Fruit fly (Drosophila melanogaster) whole organism, embryonic: ENCODE results near the gene CG10345.

ENCODE experiments used
- BEAF-32 ChIP-seq: fragments of 200-800 bp; sonication (Bioruptor generic); optimal IDR thresholded peaks from 3 replicates; lab custom pipeline; 2017; ENCODE audit warnings: missing biosample characterization, missing genetic modification characterization, mild to moderate bottlenecking, moderate library complexity, missing genetic modification reagents
- CG10267 ChIP-seq: fragments of 200-800 bp; sonication (Bioruptor generic); optimal IDR thresholded peaks from 2 replicates; lab custom pipeline; 2018; ENCODE audit warnings: missing biosample characterization, mild to moderate bottlenecking, missing genetic modification characterization, moderate library complexity
- CG12071 ChIP-seq: fragments of 200-800 bp; sonication (Bioruptor generic); optimal IDR thresholded peaks from 3 replicates; lab custom pipeline; 2018; ENCODE audit warnings: missing biosample characterization, mild to moderate bottlenecking, missing genetic modification characterization
- CG12391 ChIP-seq: fragments of 200-800 bp; sonication (Bioruptor generic); optimal IDR thresholded peaks from 3 replicates; lab custom pipeline; 2018; ENCODE audit warnings: missing biosample characterization, mild to moderate bottlenecking, missing genetic modification characterization, moderate library complexity
- CG12659 ChIP-seq: fragments of 200-800 bp; sonication (Bioruptor generic); optimal IDR thresholded peaks from 3 replicates; lab custom pipeline; 2017; ENCODE audit warnings: mild to moderate bottlenecking, missing biosample characterization, missing genetic modification reagents, missing genetic modification characterization
- CG14860 ChIP-seq: fragments of 200-800 bp; sonication (Bioruptor generic); IDR thresholded peaks from 3 replicates; pipeline ENCODE4 v1.3.6; 2022; ENCODE audit warnings: missing biosample characterization, missing genetic modification characterization; ENCODE audit not compliant: partially characterized antibody
- CG15601 ChIP-seq: fragments of 200-800 bp; sonication (Bioruptor generic); optimal IDR thresholded peaks from 3 replicates; lab custom pipeline; 2019; ENCODE audit warnings: missing biosample characterization, mild to moderate bottlenecking, missing genetic modification characterization, moderate library complexity
- CG17359 ChIP-seq: fragments of 200-800 bp; sonication (Bioruptor generic); optimal IDR thresholded peaks from 3 replicates; lab custom pipeline; 2018; ENCODE audit warnings: missing biosample characterization, mild to moderate bottlenecking, missing genetic modification characterization, moderate library complexity
- CG17829 ChIP-seq: fragments of 200-800 bp; optimal IDR thresholded peaks from 2 replicates; lab custom pipeline; 2019; ENCODE audit warnings: missing biosample characterization, mild to moderate bottlenecking, missing genetic modification characterization, moderate library complexity
- CG2199 ChIP-seq: fragments of 200-800 bp; sonication (Bioruptor generic); IDR thresholded peaks from 3 replicates; pipeline ENCODE4 v1.3.6; 2022; ENCODE audit warnings: missing biosample characterization, missing genetic modification characterization
- CG2202 ChIP-seq: fragments of 200-800 bp; sonication (Bioruptor generic); optimal IDR thresholded peaks from 2 replicates; lab custom pipeline; 2018; ENCODE audit warnings: missing biosample characterization, mild to moderate bottlenecking, missing genetic modification characterization
- CG42726 ChIP-seq: fragments of 200-800 bp; sonication (Bioruptor generic); IDR thresholded peaks from 2 replicates; pipeline ENCODE4 v1.3.6; 2022; ENCODE audit warnings: missing biosample characterization, missing genetic modification characterization; ENCODE audit not compliant: partially characterized antibody
- CG5245 ChIP-seq: fragments of 200-800 bp; sonication (Bioruptor generic); optimal IDR thresholded peaks from 3 replicates; lab custom pipeline; 2016; ENCODE audit warnings: missing biosample characterization, missing genetic modification characterization
- CG6791 ChIP-seq: fragments of 200-800 bp; sonication (Bioruptor generic); IDR thresholded peaks from 3 replicates; pipeline ENCODE4 v1.3.6; 2022; ENCODE audit warnings: missing biosample characterization, missing genetic modification characterization; ENCODE audit not compliant: partially characterized antibody
- CG7928 ChIP-seq: fragments of 200-800 bp; sonication (Bioruptor generic); optimal IDR thresholded peaks from 2 replicates; lab custom pipeline; 2017; ENCODE audit warnings: missing biosample characterization, mild to moderate bottlenecking, missing genetic modification characterization
- CG7963 ChIP-seq: fragments of 200-800 bp; sonication (Bioruptor generic); IDR thresholded peaks from 3 replicates; pipeline ENCODE4 v1.3.6; 2022; ENCODE audit warnings: missing biosample characterization, missing genetic modification characterization; ENCODE audit not compliant: partially characterized antibody
- D19A ChIP-seq: fragments of 200-800 bp; optimal IDR thresholded peaks from 3 replicates; lab custom pipeline; 2019; ENCODE audit warnings: missing biosample characterization, mild to moderate bottlenecking, missing genetic modification characterization, moderate library complexity
- Elba2 ChIP-seq: fragments of 200-800 bp; sonication (Bioruptor generic); optimal IDR thresholded peaks from 3 replicates; lab custom pipeline; 2016; ENCODE audit warnings: missing biosample characterization, missing genetic modification characterization
- Ets97D ChIP-seq: fragments of 200-800 bp; sonication (Bioruptor generic); optimal IDR thresholded peaks from 3 replicates; lab custom pipeline; 2016; ENCODE audit warnings: missing biosample characterization, missing genetic modification characterization
- HLH3B ChIP-seq: fragments of 200-800 bp; sonication (Bioruptor generic); IDR thresholded peaks from 2 replicates; pipeline ENCODE4 v1.3.6; 2022; ENCODE audit warnings: missing biosample characterization, missing genetic modification characterization
- HLH54F ChIP-seq: fragments of 200-800 bp; sonication (Bioruptor generic); optimal IDR thresholded peaks from 3 replicates; lab custom pipeline; 2016; ENCODE audit warnings: missing biosample characterization, missing genetic modification characterization
- Hey ChIP-seq: fragments of 200-800 bp; sonication (Bioruptor generic); optimal IDR thresholded peaks from 3 replicates; lab custom pipeline; 2018; ENCODE audit warnings: missing biosample characterization, mild to moderate bottlenecking, missing genetic modification characterization
- HmgZ ChIP-seq: fragments of 200-800 bp; sonication (Bioruptor generic); optimal IDR thresholded peaks from 2 replicates; lab custom pipeline; 2018; ENCODE audit warnings: missing biosample characterization, mild to moderate bottlenecking, missing genetic modification characterization
- Myb ChIP-seq: fragments of 200-800 bp; sonication (Bioruptor generic); optimal IDR thresholded peaks from 2 replicates; lab custom pipeline; 2016; ENCODE audit warnings: missing biosample characterization, missing genetic modification characterization
- Opbp ChIP-seq: fragments of 200-800 bp; sonication (Bioruptor generic); IDR thresholded peaks from 3 replicates; pipeline ENCODE4 v1.3.6; 2022; ENCODE audit warnings: missing biosample characterization, missing genetic modification characterization; ENCODE audit not compliant: partially characterized antibody
- Pdp1 ChIP-seq, 2 experiments: fragments of 200-800 bp; sonication (Bioruptor generic); optimal IDR thresholded peaks; 3 replicates each; lab custom pipeline; 2016; ENCODE audit warnings: missing biosample characterization in 2 of 2, missing genetic modification characterization in 2 of 2, mild to moderate bottlenecking in 1 of 2, moderate library complexity in 1 of 2
- Ravus ChIP-seq: fragments of 200-800 bp; sonication (Bioruptor generic); IDR thresholded peaks from 2 replicates; pipeline ENCODE4 v1.3.6; 2022; ENCODE audit warnings: missing biosample characterization, missing genetic modification characterization
- Side ChIP-seq: fragments of 200-800 bp; sonication (Bioruptor generic); optimal IDR thresholded peaks from 2 replicates; lab custom pipeline; 2016; ENCODE audit warnings: missing biosample characterization, missing genetic modification characterization
- Sry-β ChIP-seq: fragments of 200-800 bp; sonication (Bioruptor generic); optimal IDR thresholded peaks from 2 replicates; lab custom pipeline; 2018; ENCODE audit warnings: missing biosample characterization, mild to moderate bottlenecking, missing genetic modification characterization, moderate library complexity
- Sry-δ ChIP-seq: fragments of 200-800 bp; sonication (Bioruptor generic); optimal IDR thresholded peaks from 2 replicates; lab custom pipeline; 2016; ENCODE audit warnings: missing biosample characterization, missing genetic modification characterization
- Stat92E ChIP-seq, 3 experiments: fragments of >200 bp in 2 of 3; fragments of 200-800 bp in 1 of 3; sonication (Bioruptor generic) in 1 of 3; optimal IDR thresholded peaks; 2 replicates each; lab custom pipeline; 2017 to 2019; ENCODE audit warnings: missing biosample characterization in 3 of 3, missing genetic modification characterization in 3 of 3, mild to moderate bottlenecking in 1 of 3, moderate library complexity in 1 of 3
- Vsx1 ChIP-seq: fragments of 200-800 bp; sonication (Bioruptor generic); optimal IDR thresholded peaks from 2 replicates; lab custom pipeline; 2017; ENCODE audit warnings: missing biosample characterization, mild to moderate bottlenecking, missing genetic modification characterization, missing genetic modification reagents
- bbx ChIP-seq: fragments of 200-800 bp; sonication (Bioruptor generic); IDR thresholded peaks from 2 replicates; pipeline ENCODE4 v1.3.6; 2022; ENCODE audit warnings: missing biosample characterization, missing genetic modification characterization; ENCODE audit not compliant: partially characterized antibody
- cato ChIP-seq: fragments of 200-800 bp; sonication (Bioruptor generic); optimal IDR thresholded peaks from 2 replicates; lab custom pipeline; 2016; ENCODE audit warnings: missing biosample characterization, missing genetic modification characterization, borderline replicate concordance
- chinmo ChIP-seq: fragments of 200-800 bp; sonication (Bioruptor generic); IDR thresholded peaks from 4 replicates; pipeline ENCODE4 v1.3.6; 2022; ENCODE audit warnings: missing biosample characterization, missing genetic modification characterization; ENCODE audit not compliant: partially characterized antibody
- chn ChIP-seq: fragments of 200-800 bp; sonication (Bioruptor generic); optimal IDR thresholded peaks from 2 replicates; lab custom pipeline; 2016; ENCODE audit warnings: missing biosample characterization, missing genetic modification characterization
- gfzf ChIP-seq: fragments of 200-800 bp; sonication (Bioruptor generic); optimal IDR thresholded peaks from 2 replicates; lab custom pipeline; 2016; ENCODE audit warnings: missing biosample characterization, mild to moderate bottlenecking, missing genetic modification characterization, moderate library complexity
- hb ChIP-seq: fragments of 200-800 bp; sonication (Bioruptor generic); IDR thresholded peaks from 3 replicates; pipeline ENCODE4 v1.3.6; 2022; ENCODE audit warnings: missing biosample characterization, missing genetic modification characterization; ENCODE audit not compliant: partially characterized antibody
- kni ChIP-seq: fragments of 200-800 bp; sonication (Bioruptor generic); optimal IDR thresholded peaks from 3 replicates; lab custom pipeline; 2017; ENCODE audit warnings: mild to moderate bottlenecking, missing biosample characterization, missing genetic modification reagents, missing genetic modification characterization
- nmo ChIP-seq: fragments of 200-800 bp; sonication (Bioruptor generic); optimal IDR thresholded peaks from 2 replicates; lab custom pipeline; 2018; ENCODE audit warnings: missing biosample characterization, mild to moderate bottlenecking, missing genetic modification characterization, moderate library complexity
- pan ChIP-seq, 4 experiments: fragments of >200 bp in 3 of 4; fragments of 200-800 bp in 1 of 4; sonication (Bioruptor generic) in 1 of 4; optimal IDR thresholded peaks in 3 of 4; IDR thresholded peaks in 1 of 4; 2 replicates each; pipeline versions ENCODE4 v1.3.6 to Lab custom; 2017 to 2022; ENCODE audit warnings: missing biosample characterization in 2 of 4, missing genetic modification characterization in 2 of 4, mixed read lengths in 1 of 4
- phol ChIP-seq: fragments of 200-800 bp; sonication (Bioruptor generic); optimal IDR thresholded peaks from 3 replicates; lab custom pipeline; 2018; ENCODE audit warnings: missing biosample characterization, mild to moderate bottlenecking, missing genetic modification characterization, moderate library complexity
- pzg ChIP-seq: fragments of 200-800 bp; sonication (Bioruptor generic); optimal IDR thresholded peaks from 3 replicates; lab custom pipeline; 2018; ENCODE audit warnings: missing biosample characterization, mild to moderate bottlenecking, missing genetic modification characterization, moderate library complexity
- sens ChIP-seq: fragments of 200-800 bp; sonication (Bioruptor generic); peaks from one replicate; lab custom pipeline; 2016; ENCODE audit warnings: missing biosample characterization, missing genetic modification characterization
- sqz ChIP-seq: fragments of 200-800 bp; sonication (Bioruptor generic); optimal IDR thresholded peaks from 3 replicates; lab custom pipeline; 2018; ENCODE audit warnings: missing biosample characterization, mild to moderate bottlenecking, missing genetic modification characterization
- stwl ChIP-seq: fragments of 200-800 bp; sonication (Bioruptor generic); optimal IDR thresholded peaks from 3 replicates; lab custom pipeline; 2018; ENCODE audit warnings: missing biosample characterization, mild to moderate bottlenecking, missing genetic modification characterization, moderate library complexity
- tna ChIP-seq: fragments of 200-800 bp; sonication (Bioruptor generic); IDR thresholded peaks from 2 replicates; pipeline ENCODE4 v1.3.6; 2022; ENCODE audit warnings: missing biosample characterization, missing genetic modification characterization; ENCODE audit not compliant: partially characterized antibody

Gene CG10345

DNA sequence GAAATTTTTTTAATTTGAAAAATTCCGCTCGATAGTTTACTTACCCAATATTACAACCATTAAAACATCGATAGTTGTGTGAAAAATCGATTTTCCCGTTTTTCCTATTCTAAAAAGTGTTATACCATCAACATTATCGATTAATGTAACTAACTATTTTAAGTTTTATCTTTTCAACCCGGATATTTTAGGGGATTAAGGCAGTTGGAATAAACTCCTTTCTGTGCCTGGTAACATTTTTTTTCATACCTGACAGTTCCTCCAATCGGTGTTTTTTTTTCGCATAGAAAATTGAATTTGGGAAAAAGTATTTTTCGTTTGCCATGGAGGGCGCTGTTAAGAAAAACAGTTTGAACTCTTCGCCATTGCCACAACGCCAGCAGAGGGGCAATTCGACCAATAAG, 35.3 kb upstream of the CG10345 start, which contains the start of gene nonA-l (continued):
- TF ChIP-seq pzg (GFP tag; lab: Kevin White, UChicago) (peak; percentile 70), D19A (tag; lab: Kevin White, UChicago) (peak; percentile 57), HLH54F (GFP tag; lab: Kevin White, UChicago) (no peak), CG2199 (GFP tag; lab: Robert Waterston, UW) (no peak), kni (GFP tag; lab: Kevin White, UChicago) (no peak), stwl (tag; lab: Kevin White, UChicago) (peak; percentile 83), CG42726 (GFP tag; lab: Robert Waterston, UW) (0 out of 2 replicates have a peak, but pooled peaks have one; percentile 4), bbx (peak; percentile 90), Myb (GFP tag; lab: Kevin White, UChicago) (peak; percentile 65), Vsx1 (GFP tag; lab: Kevin White, UChicago) (no peak), hb (GFP tag; lab: Robert Waterston, UW) (peak; percentile 71), Stat92E (GFP tag; optimal IDR thresholded peaks at IDR 0.05; lab: Kevin White, UChicago) (peak in 1 of 3 experiments; percentile 63), CG12659 (GFP tag; lab: Kevin White, UChicago) (peak; percentile 56), CG7928 (GFP tag; lab: Kevin White, UChicago) (no peak), Elba2 (GFP tag; lab: Kevin White, UChicago) (peak; percentile 36), cato (GFP tag; lab: Kevin White, UChicago) (no peak), CG5245 (GFP tag; lab: Kevin White, UChicago) (no peak), Pdp1 (GFP tag; optimal IDR thresholded peaks at IDR 0.05; lab: Kevin White, UChicago) (no peak), BEAF-32 (GFP tag; lab: Kevin White, UChicago) (peak; percentile 86), nmo (GFP tag; lab: Kevin White, UChicago) (peak; percentile 42), CG6791 (GFP tag; lab: Robert Waterston, UW) (peak; percentile 85), CG2202 (tag; lab: Kevin White, UChicago) (no peak), HmgZ (peak; percentile 48), Hey (tag; lab: Kevin White, UChicago) (no peak), HLH3B (GFP tag; lab: Robert Waterston, UW) (no peak), Side (GFP tag; lab: Kevin White, UChicago) (no peak), pan (optimal IDR thresholded peaks at IDR 0.05; lab: Kevin White, UChicago) (no peak), pan (GFP tag; optimal IDR thresholded peaks at IDR 0.05 in 1 of 2, IDR thresholded peaks at IDR 0.05 in 1 of 2) (no peak), Opbp (GFP tag; lab: Robert Waterston, UW) (peak; percentile 76; the same call in 2 of the 3 replicates), CG12071 (GFP tag; lab: Kevin White, UChicago) (no peak), sens (GFP tag; lab: Kevin White, UChicago) (no peak), phol (tag; lab: Kevin White, UChicago) (peak; percentile 28), CG17829 (tag; lab: Kevin White, UChicago) (peak; percentile 20), CG10267 (tag; lab: Kevin White, UChicago) (peak; percentile 40), chinmo (GFP tag; lab: Robert Waterston, UW) (0 out of 4 replicates have a peak, but pooled peaks have one; percentile 60), Sry-δ (GFP tag; lab: Kevin White, UChicago) (peak; percentile 78), CG12391 (tag; lab: Kevin White, UChicago) (peak; percentile 18), sqz (peak; percentile 20), Ets97D (GFP tag; lab: Kevin White, UChicago) (peak; percentile 61), CG7963 (GFP tag; lab: Robert Waterston, UW) (peak; percentile 73), Sry-β (no peak), CG14860 (GFP tag; lab: Robert Waterston, UW) (peak; percentile 83), CG17359 (tag; lab: Kevin White, UChicago) (no peak), CG15601 (peak; percentile 49), chn (GFP tag; lab: Kevin White, UChicago) (no peak), Ravus (no peak), gfzf (GFP tag; lab: Kevin White, UChicago) (peak; percentile 88), tna (peak; percentile 73)
